Worm (Caenorhabditis elegans) whole organism, mixed stage, embryonic: ENCODE results near the gene irld-55.

Experiments
- M03D4.4 ChIP-seq: sonication (generic microtip); optimal IDR thresholded peaks from 2 replicates; lab custom pipeline; 2017; ENCODE audit warnings: mild to moderate bottlenecking, missing genetic modification characterization, missing compliant biosample characterization
- bed-3 ChIP-seq: fragments of 200-800 bp; sonication (Bioruptor generic); optimal IDR thresholded peaks from 3 replicates; lab custom pipeline; 2018; ENCODE audit warnings: mild to moderate bottlenecking, missing genetic modification characterization, moderate library complexity, missing compliant biosample characterization
- blmp-1 ChIP-seq: fragments of 150-350 bp; optimal IDR thresholded peaks from 2 replicates; lab custom pipeline; 2014; ENCODE audit warnings: missing biosample characterization, missing genetic modification characterization
- ceh-39 ChIP-seq: fragments of 150-350 bp; optimal IDR thresholded peaks from 2 replicates; lab custom pipeline; 2014; ENCODE audit warnings: missing biosample characterization, missing genetic modification characterization
- ceh-43 ChIP-seq: fragments of 200-800 bp; sonication (Bioruptor generic); optimal IDR thresholded peaks from 2 replicates; lab custom pipeline; 2018; ENCODE audit warnings: mild to moderate bottlenecking, missing genetic modification characterization, moderate library complexity, missing compliant biosample characterization
- ceh-83 ChIP-seq: fragments of 200-800 bp; sonication (Bioruptor generic); optimal IDR thresholded peaks from 2 replicates; lab custom pipeline; 2018; ENCODE audit warnings: mild to moderate bottlenecking, missing genetic modification characterization, missing compliant biosample characterization
- ces-1 ChIP-seq: fragments of 150-350 bp; optimal IDR thresholded peaks from 2 replicates; lab custom pipeline; 2014; ENCODE audit warnings: missing biosample characterization, missing genetic modification reagents, missing genetic modification characterization
- cnd-1 ChIP-seq: fragments of 200-800 bp; sonication (Bioruptor generic); optimal IDR thresholded peaks from 2 replicates; lab custom pipeline; 2018; ENCODE audit warnings: mild to moderate bottlenecking, missing genetic modification characterization, missing compliant biosample characterization
- drap-1 ChIP-seq: fragments of 200-800 bp; sonication (Bioruptor generic); optimal IDR thresholded peaks from 3 replicates; lab custom pipeline; 2018; ENCODE audit warnings: mild to moderate bottlenecking, missing genetic modification characterization, missing compliant biosample characterization
- elt-1 ChIP-seq: sonication (generic microtip); optimal IDR thresholded peaks from 2 replicates; lab custom pipeline; 2017; ENCODE audit warnings: missing genetic modification characterization, mild to moderate bottlenecking, missing compliant biosample characterization, antibody characterized with exemption, moderate library complexity, borderline replicate concordance; ENCODE audit not compliant: insufficient read depth
- elt-3 ChIP-seq: fragments of 150-350 bp; optimal IDR thresholded peaks from 2 replicates; lab custom pipeline; 2014; ENCODE audit warnings: missing biosample characterization, missing genetic modification characterization
- flh-1 ChIP-seq: fragments of 200-800 bp; sonication (Bioruptor generic); optimal IDR thresholded peaks from 2 replicates; lab custom pipeline; 2018; ENCODE audit warnings: mild to moderate bottlenecking, missing genetic modification characterization, moderate library complexity, missing compliant biosample characterization
- ham-2 ChIP-seq: fragments of 200-800 bp; sonication (Bioruptor generic); optimal IDR thresholded peaks from 2 replicates; lab custom pipeline; 2018; ENCODE audit warnings: mild to moderate bottlenecking, missing genetic modification characterization, missing compliant biosample characterization
- hlh-1 ChIP-seq: fragments of 150-350 bp; optimal IDR thresholded peaks from 2 replicates; lab custom pipeline; 2014; ENCODE audit warnings: missing biosample characterization, missing genetic modification reagents, missing genetic modification characterization
- lin-13 ChIP-seq: fragments of 150-350 bp; optimal IDR thresholded peaks from 2 replicates; lab custom pipeline; 2014; ENCODE audit warnings: missing biosample characterization, missing genetic modification characterization
- lin-32 ChIP-seq: fragments of 200-800 bp; sonication (Bioruptor generic); optimal IDR thresholded peaks from 2 replicates; lab custom pipeline; 2018; ENCODE audit warnings: mild to moderate bottlenecking, missing genetic modification characterization, missing compliant biosample characterization
- lsy-2 ChIP-seq: fragments of 150-350 bp; optimal IDR thresholded peaks from 2 replicates; lab custom pipeline; 2014; ENCODE audit warnings: missing biosample characterization, missing genetic modification characterization
- mab-5 ChIP-seq: fragments of 150-350 bp; optimal IDR thresholded peaks from 2 replicates; lab custom pipeline; 2014; ENCODE audit warnings: missing biosample characterization, missing genetic modification characterization
- mep-1 ChIP-seq: fragments of 150-350 bp; optimal IDR thresholded peaks from 2 replicates; lab custom pipeline; 2017; ENCODE audit warnings: missing biosample characterization, missing genetic modification reagents, missing genetic modification characterization, inconsistent platforms
- mls-2 ChIP-seq: sonication (generic microtip); optimal IDR thresholded peaks from 2 replicates; lab custom pipeline; 2016; ENCODE audit warnings: mild to moderate bottlenecking, missing genetic modification characterization, moderate library complexity, missing compliant biosample characterization
- nhr-12 ChIP-seq: fragments of 150-350 bp; optimal IDR thresholded peaks from 2 replicates; lab custom pipeline; 2014; ENCODE audit warnings: missing biosample characterization, missing genetic modification characterization
- nhr-2 ChIP-seq: fragments of 150-350 bp; optimal IDR thresholded peaks from 2 replicates; lab custom pipeline; 2014; ENCODE audit warnings: missing biosample characterization, missing genetic modification characterization
- nhr-237 ChIP-seq: fragments of 150-350 bp; optimal IDR thresholded peaks from 2 replicates; lab custom pipeline; 2014; ENCODE audit warnings: missing biosample characterization, missing genetic modification characterization
- nhr-28 ChIP-seq: fragments of 150-350 bp; optimal IDR thresholded peaks from 2 replicates; lab custom pipeline; 2014; ENCODE audit warnings: missing biosample characterization, missing genetic modification characterization
- nhr-76 ChIP-seq: sonication (generic microtip); optimal IDR thresholded peaks from 2 replicates; lab custom pipeline; 2017; ENCODE audit warnings: missing biosample characterization, missing genetic modification characterization
- pha-4 ChIP-seq: fragments of 150-350 bp; optimal IDR thresholded peaks from 2 replicates; lab custom pipeline; 2018; ENCODE audit warnings: missing biosample characterization, missing genetic modification reagents, missing genetic modification characterization
- sem-2 ChIP-seq: fragments of 200-800 bp; sonication (Bioruptor generic); optimal IDR thresholded peaks from 2 replicates; lab custom pipeline; 2018; ENCODE audit warnings: mild to moderate bottlenecking, missing genetic modification characterization, missing compliant biosample characterization
- snpc-4 ChIP-seq: fragments of 150-350 bp; optimal IDR thresholded peaks from 2 replicates; lab custom pipeline; 2014; ENCODE audit warnings: missing biosample characterization, missing genetic modification characterization
- sptf-1 ChIP-seq: sonication (generic microtip); optimal IDR thresholded peaks from 2 replicates; lab custom pipeline; 2017; ENCODE audit warnings: mild to moderate bottlenecking, missing genetic modification characterization, moderate library complexity, missing compliant biosample characterization
- tbx-8 ChIP-seq: fragments of 200-800 bp; sonication (Bioruptor generic); optimal IDR thresholded peaks from 2 replicates; lab custom pipeline; 2018; ENCODE audit warnings: mild to moderate bottlenecking, missing genetic modification characterization, moderate library complexity, missing compliant biosample characterization
- unc-120 ChIP-seq: sonication (generic microtip); optimal IDR thresholded peaks from 2 replicates; lab custom pipeline; 2017; ENCODE audit warnings: missing genetic modification characterization, missing compliant biosample characterization; ENCODE audit not compliant: poor library complexity, severe bottlenecking
- unc-39 ChIP-seq: fragments of 150-350 bp; optimal IDR thresholded peaks from 2 replicates; lab custom pipeline; 2014; ENCODE audit warnings: missing biosample characterization, missing genetic modification characterization
- unc-62 ChIP-seq: fragments of 150-350 bp; optimal IDR thresholded peaks from 2 replicates; lab custom pipeline; 2014; ENCODE audit warnings: missing biosample characterization, missing genetic modification reagents, missing genetic modification characterization
- zip-8 ChIP-seq: fragments of 150-350 bp; optimal IDR thresholded peaks from 2 replicates; lab custom pipeline; 2014; ENCODE audit warnings: missing biosample characterization, missing genetic modification characterization
- ztf-11 ChIP-seq: fragments of 150-350 bp; optimal IDR thresholded peaks from 2 replicates; lab custom pipeline; 2014; ENCODE audit warnings: missing biosample characterization, missing genetic modification characterization

irld-55 gene

ce11 chrIV:14019883-14020282 is at the start of gene irld-55, which contains the start of gene irld-56:
Gene irld-55 (plus strand): TSS chrIV:14020198.
Gene irld-56 (minus strand): TSS chrIV:14019983.
- no peak for TF ChIP-seq flh-1 (GFP tag; lab: Kevin White, UChicago)
- no peak for TF ChIP-seq nhr-12 (tag; lab: Kevin White, UChicago)
- TF ChIP-seq drap-1 (GFP tag; lab: Kevin White, UChicago) = no peak
- no peak for TF ChIP-seq M03D4.4
- no peak for TF ChIP-seq cnd-1
- TF ChIP-seq mls-2 = no peak
- TF ChIP-seq nhr-76 (tag; lab: Kevin White, UChicago) = no peak
- TF ChIP-seq ham-2 (GFP tag; lab: Kevin White, UChicago) = no peak
- no peak for TF ChIP-seq tbx-8 (GFP tag; lab: Kevin White, UChicago)
- TF ChIP-seq hlh-1 (tag; lab: Kevin White, UChicago) = no peak
- no peak for TF ChIP-seq lin-13 (tag; lab: Kevin White, UChicago)
- no peak for TF ChIP-seq ztf-11 (tag; lab: Kevin White, UChicago)
- no peak for TF ChIP-seq unc-39 (tag; lab: Kevin White, UChicago)
- no peak for TF ChIP-seq lin-32 (GFP tag; lab: Kevin White, UChicago)
- no peak for TF ChIP-seq zip-8
- no peak for TF ChIP-seq elt-3 (tag; lab: Kevin White, UChicago)
- no peak for TF ChIP-seq ceh-39
- TF ChIP-seq, all 35 proteins: peak for 0

- no peak for TF ChIP-seq sptf-1 (tag; lab: Kevin White, UChicago)
- TF ChIP-seq zip-8 = no peak
- no peak for TF ChIP-seq ztf-11 (tag; lab: Kevin White, UChicago)
- TF ChIP-seq ham-2 (GFP tag; lab: Kevin White, UChicago) = no peak
- TF ChIP-seq flh-1 (GFP tag; lab: Kevin White, UChicago) = no peak
- no peak for TF ChIP-seq nhr-76 (tag; lab: Kevin White, UChicago)
- TF ChIP-seq M03D4.4 = no peak
- no peak for TF ChIP-seq ceh-43 (GFP tag; lab: Kevin White, UChicago)
- no peak for TF ChIP-seq snpc-4 (tag; lab: Kevin White, UChicago)
- no peak for TF ChIP-seq ceh-83 (GFP tag; lab: Kevin White, UChicago)
- TF ChIP-seq tbx-8 (GFP tag; lab: Kevin White, UChicago) = no peak
- TF ChIP-seq nhr-12 (tag; lab: Kevin White, UChicago) = no peak
- TF ChIP-seq mls-2 = peak; percentile 47
- no peak for TF ChIP-seq blmp-1
- peak; percentile 69 for TF ChIP-seq lin-13 (tag; lab: Kevin White, UChicago)
- TF ChIP-seq nhr-237 (tag; lab: Kevin White, UChicago) = peak; percentile 26
- TF ChIP-seq mep-1 (tag; lab: Kevin White, UChicago) = peak; percentile 87
- TF ChIP-seq sem-2 (GFP tag; lab: Kevin White, UChicago) = no peak
- TF ChIP-seq drap-1 (GFP tag; lab: Kevin White, UChicago) = no peak
- TF ChIP-seq hlh-1 (tag; lab: Kevin White, UChicago) = no peak
- peak; percentile 35 for TF ChIP-seq pha-4 (tag; lab: Kevin White, UChicago)
- no peak for TF ChIP-seq unc-120
- TF ChIP-seq nhr-2 (tag; lab: Kevin White, UChicago) = peak; percentile 27
- peak; percentile 54 for TF ChIP-seq unc-62 (GFP tag; lab: Kevin White, UChicago)
- no peak for TF ChIP-seq elt-3 (tag; lab: Kevin White, UChicago)
- TF ChIP-seq nhr-28 (tag; lab: Kevin White, UChicago) = no peak
- TF ChIP-seq lin-32 (GFP tag; lab: Kevin White, UChicago) = no peak
- TF ChIP-seq lsy-2 (tag; lab: Kevin White, UChicago) = peak; percentile 55
- no peak for TF ChIP-seq mab-5 (tag; lab: Kevin White, UChicago)
- TF ChIP-seq ceh-39 = peak; percentile 59
- peak; percentile 60 for TF ChIP-seq ces-1 (GFP tag; lab: Kevin White, UChicago)
- TF ChIP-seq bed-3 = no peak
- no peak for TF ChIP-seq cnd-1
- TF ChIP-seq unc-39 (tag; lab: Kevin White, UChicago) = no peak
- TF ChIP-seq elt-1 = no peak
- TF ChIP-seq, all 35 proteins: peak for 10
These were observed 40.1 kb upstream of the irld-55 start, which contains the start of gene dnbp-1 for ce11 chrIV:13979797-13980459. Gene dnbp-1 (minus strand): TSS chrIV:13979847.

- TF ChIP-seq tbx-8 (GFP tag; lab: Kevin White, UChicago) (no peak), zip-8 (no peak), nhr-2 (tag; lab: Kevin White, UChicago) (no peak), M03D4.4 (no peak), blmp-1 (no peak), ztf-11 (tag; lab: Kevin White, UChicago) (no peak), elt-1 (no peak), ham-2 (GFP tag; lab: Kevin White, UChicago) (no peak), nhr-237 (tag; lab: Kevin White, UChicago) (no peak), flh-1 (GFP tag; lab: Kevin White, UChicago) (no peak), nhr-12 (tag; lab: Kevin White, UChicago) (no peak)
These were observed 37.6 kb upstream of the irld-55 start, which contains the start of gene gei-18 for ce11 chrIV:13982425-13982824. Gene gei-18 (minus strand): TSS chrIV:13982525.
